Worm (Caenorhabditis elegans) whole organism, L2 larva: ENCODE results near the gene tmem-184.

ENCODE experiments used
- R02D3.7 ChIP-seq: fragments of 150-350 bp; optimal IDR thresholded peaks from 2 replicates; lab custom pipeline; 2014; ENCODE audit warnings: missing biosample characterization, missing genetic modification characterization
- ZK546.5 ChIP-seq: sonication (generic microtip); optimal IDR thresholded peaks from 2 replicates; lab custom pipeline; 2017; ENCODE audit warnings: missing biosample characterization, missing genetic modification characterization
- elt-1 ChIP-seq: fragments of 150-350 bp; optimal IDR thresholded peaks from 2 replicates; lab custom pipeline; 2014; ENCODE audit warnings: missing biosample characterization, missing genetic modification characterization
- nhr-10 ChIP-seq: sonication (generic microtip); optimal IDR thresholded peaks from 2 replicates; lab custom pipeline; 2017; ENCODE audit warnings: missing biosample characterization, missing genetic modification characterization
- nhr-12 ChIP-seq: fragments of 150-350 bp; optimal IDR thresholded peaks from 2 replicates; lab custom pipeline; 2014; ENCODE audit warnings: missing biosample characterization, missing genetic modification characterization

- no peak for TF ChIP-seq elt-1 (tag; lab: Kevin White, UChicago)
- no peak for TF ChIP-seq ZK546.5 (tag; lab: Kevin White, UChicago)
- TF ChIP-seq nhr-12, result no peak
- no peak for TF ChIP-seq R02D3.7 (tag; lab: Kevin White, UChicago)
- no peak for TF ChIP-seq nhr-10 (tag; lab: Kevin White, UChicago)
Measured at ce11 chrX:14654668-14655067, 52.0 kb downstream of the tmem-184 start, which contains the start of gene syg-2.
